Fruit fly (Drosophila melanogaster): ENCODE results near the gene Ubx.

The Ubx gene

dm6 chr3R:16646952-16647715 lies 87.1 kb downstream of the Ubx start, which contains the start of the genes CG10324 and CCT3 (continued):
- TF ChIP-seq CG17568 (GFP tag; optimal IDR thresholded peaks at IDR 0.05), result no peak
- peak; percentile 77 for TF ChIP-seq vnd (GFP tag; IDR thresholded peaks at IDR 0.05; ENCODE audit: partially characterized antibody)
- peak; percentile 38 for TF ChIP-seq HmgZ (tag; optimal IDR thresholded peaks at IDR 0.05)
- TF ChIP-seq lilli (GFP tag; optimal IDR thresholded peaks at IDR 0.05), result peak; percentile 72
- TF ChIP-seq luna (GFP tag; optimal IDR thresholded peaks at IDR 0.05), result no peak
- peak; percentile 34 for TF ChIP-seq stwl (tag; optimal IDR thresholded peaks at IDR 0.05)
- no peak for TF ChIP-seq CG18764 (GFP tag; optimal IDR thresholded peaks at IDR 0.05)
- peak; percentile 78 for TF ChIP-seq CG18262 (tag; optimal IDR thresholded peaks at IDR 0.05)
- TF ChIP-seq CG3838 (GFP tag; optimal IDR thresholded peaks at IDR 0.05), result no peak
- TF ChIP-seq Bdp1 (GFP tag; optimal IDR thresholded peaks at IDR 0.05), result no peak
- TF ChIP-seq CG7357 (GFP tag; IDR thresholded peaks at IDR 0.05), result peak; percentile 85
- TF ChIP-seq ham (GFP tag; IDR thresholded peaks at IDR 0.05), result no peak
- peak; percentile 75 for TF ChIP-seq CG12391 (tag; optimal IDR thresholded peaks at IDR 0.05)
- no peak for TF ChIP-seq CG7839 (tag; optimal IDR thresholded peaks at IDR 0.05)
- TF ChIP-seq CG2199 (GFP tag; IDR thresholded peaks at IDR 0.05), result no peak
- no peak for TF ChIP-seq gsb-n (tag; optimal IDR thresholded peaks at IDR 0.05)
- peak; percentile 67 for TF ChIP-seq Drgx (GFP tag; IDR thresholded peaks at IDR 0.05)
- peak; percentile 26 for TF ChIP-seq Atf-2 (GFP tag; optimal IDR thresholded peaks at IDR 0.05)
- TF ChIP-seq B-H2 (GFP tag; optimal IDR thresholded peaks at IDR 0.05), result peak; percentile 73
- peak; percentile 73 for TF ChIP-seq Ssrp (tag; optimal IDR thresholded peaks at IDR 0.05)
- TF ChIP-seq trem (tag; optimal IDR thresholded peaks at IDR 0.05), result peak; percentile 46
- peak; percentile 62 for TF ChIP-seq bcd (GFP tag; optimal IDR thresholded peaks at IDR 0.05)
- peak; percentile 77 for TF ChIP-seq vvl (GFP tag; IDR thresholded peaks at IDR 0.05)
- TF ChIP-seq NK7.1 (GFP tag; optimal IDR thresholded peaks at IDR 0.05), result peak; percentile 22
- TF ChIP-seq CG13287 (GFP tag; IDR thresholded peaks at IDR 0.05; ENCODE audit: partially characterized antibody), result peak; percentile 67
- peak; percentile 66; the same call in 2 of the 3 replicates for TF ChIP-seq zfh1 (GFP tag; IDR thresholded peaks at IDR 0.05)
- no peak for TF ChIP-seq tap (tag; optimal IDR thresholded peaks at IDR 0.05)
- peak; percentile 59 for TF ChIP-seq chn (GFP tag; optimal IDR thresholded peaks at IDR 0.05)
- 0 out of 2 replicates have a peak, but pooled peaks have one; percentile 49 for TF ChIP-seq ranshi (GFP tag; IDR thresholded peaks at IDR 0.05)
- TF ChIP-seq wor (GFP tag; IDR thresholded peaks at IDR 0.05), result 0 out of 2 replicates have a peak, but pooled peaks have one; percentile 19
- TF ChIP-seq unpg (GFP tag; optimal IDR thresholded peaks at IDR 0.05), result peak; percentile 76
- TF ChIP-seq CG11398 (GFP tag; optimal IDR thresholded peaks at IDR 0.05), result no peak
- peak; percentile 66 for TF ChIP-seq dmrt11E (tag; optimal IDR thresholded peaks at IDR 0.05)
- no peak for TF ChIP-seq mirr (GFP tag; optimal IDR thresholded peaks at IDR 0.05)
- TF ChIP-seq CG32532 (GFP tag; IDR thresholded peaks at IDR 0.05), result peak; percentile 74
- peak; percentile 63 for TF ChIP-seq CG10267 (tag; optimal IDR thresholded peaks at IDR 0.05)
- TF ChIP-seq sr (GFP tag; IDR thresholded peaks at IDR 0.05), result no peak
- no peak for TF ChIP-seq CG9797 (GFP tag; optimal IDR thresholded peaks at IDR 0.05)
- TF ChIP-seq cg (GFP tag; optimal IDR thresholded peaks at IDR 0.05), result no peak
- peak; percentile 65 for TF ChIP-seq CG18619 (GFP tag; optimal IDR thresholded peaks at IDR 0.05)
- TF ChIP-seq CG17186 (GFP tag; optimal IDR thresholded peaks at IDR 0.05), result no peak
- TF ChIP-seq lbe (GFP tag; optimal IDR thresholded peaks at IDR 0.05), result no peak
- TF ChIP-seq CG14965 (GFP tag; optimal IDR thresholded peaks at IDR 0.05; ENCODE audit: borderline replicate concordance), result no peak
- peak; percentile 60 for TF ChIP-seq NFAT (GFP tag; IDR thresholded peaks at IDR 0.05)
- TF ChIP-seq CG1529 (GFP tag; optimal IDR thresholded peaks at IDR 0.05), result peak; percentile 44
- TF ChIP-seq Chrac-16 (GFP tag; optimal IDR thresholded peaks at IDR 0.05), result peak; percentile 52
- no peak for TF ChIP-seq CG12769 (tag; optimal IDR thresholded peaks at IDR 0.05)
- peak; percentile 60 for TF ChIP-seq CG3847 (GFP tag; IDR thresholded peaks at IDR 0.05)
- TF ChIP-seq NC2β (GFP tag; optimal IDR thresholded peaks at IDR 0.05), result peak; percentile 50

Data from whole organism, embryonic.